Fruit fly (Drosophila melanogaster) whole organism, pupa: ENCODE results near the gene Usp30.
A peak's percentile ranks its signal among the peaks of the same experiment; 100 is the strongest.

Experiments
- CG10348 ChIP-seq: fragments of 200-800 bp; sonication (Bioruptor generic); IDR thresholded peaks from 2 replicates; pipeline ENCODE4 v1.3.6; 2022; ENCODE audit warnings: missing biosample characterization, missing genetic modification characterization
- CG12605 ChIP-seq: fragments of 200-800 bp; sonication (Bioruptor generic); IDR thresholded peaks from 2 replicates; pipeline ENCODE4 v1.3.6; 2022; ENCODE audit warnings: missing biosample characterization, missing genetic modification characterization
- CG14655 ChIP-seq: fragments of 200-800 bp; sonication (Bioruptor generic); optimal IDR thresholded peaks from 3 replicates; lab custom pipeline; 2017; ENCODE audit warnings: mild to moderate bottlenecking, missing biosample characterization, missing genetic modification reagents, missing genetic modification characterization
- CG15710 ChIP-seq: fragments of 200-800 bp; sonication (Bioruptor generic); optimal IDR thresholded peaks from 2 replicates; lab custom pipeline; 2018; ENCODE audit warnings: missing biosample characterization, mild to moderate bottlenecking, missing genetic modification characterization, moderate library complexity
- CG17806 ChIP-seq: fragments of 200-800 bp; sonication (Bioruptor generic); optimal IDR thresholded peaks from 2 replicates; lab custom pipeline; 2018; ENCODE audit warnings: missing biosample characterization, mild to moderate bottlenecking, missing genetic modification characterization, moderate library complexity
- CG32121 ChIP-seq: fragments of 200-800 bp; sonication (Bioruptor generic); IDR thresholded peaks from 2 replicates; pipeline ENCODE4 v1.3.6; 2022; ENCODE audit warnings: missing biosample characterization, missing genetic modification characterization
- CG34367 ChIP-seq: fragments of 200-800 bp; sonication (Bioruptor generic); optimal IDR thresholded peaks from 2 replicates; lab custom pipeline; 2018; ENCODE audit warnings: missing biosample characterization, mild to moderate bottlenecking, missing genetic modification characterization
- CG4496 ChIP-seq: fragments of 200-800 bp; sonication (Bioruptor generic); IDR thresholded peaks from 3 replicates; pipeline ENCODE4 v1.3.6; 2022; ENCODE audit warnings: missing biosample characterization, missing genetic modification characterization
- CG8159 ChIP-seq: fragments of 200-800 bp; sonication (Bioruptor generic); optimal IDR thresholded peaks from 3 replicates; lab custom pipeline; 2018; ENCODE audit warnings: missing biosample characterization, mild to moderate bottlenecking, missing genetic modification characterization, moderate library complexity
- CG8301 ChIP-seq: fragments of 200-800 bp; sonication (Bioruptor generic); optimal IDR thresholded peaks from 2 replicates; lab custom pipeline; 2018; ENCODE audit warnings: missing biosample characterization, mild to moderate bottlenecking, missing genetic modification characterization
- CG9948 ChIP-seq: fragments of 200-800 bp; sonication (Bioruptor generic); optimal IDR thresholded peaks from 2 replicates; lab custom pipeline; 2018; ENCODE audit warnings: missing biosample characterization, mild to moderate bottlenecking, missing genetic modification characterization, moderate library complexity
- D1 ChIP-seq: fragments of 200-800 bp; sonication (Bioruptor generic); optimal IDR thresholded peaks from 2 replicates; lab custom pipeline; 2018; ENCODE audit warnings: missing biosample characterization, mild to moderate bottlenecking, missing genetic modification characterization, moderate library complexity
- EcR ChIP-seq: fragments of 200-800 bp; sonication (Bioruptor generic); optimal IDR thresholded peaks from 3 replicates; lab custom pipeline; 2019; ENCODE audit warnings: missing biosample characterization, missing genetic modification characterization, mild to moderate bottlenecking, moderate library complexity, missing genetic modification reagents
- Ets98B ChIP-seq: fragments of 200-800 bp; sonication (Bioruptor generic); IDR thresholded peaks from 2 replicates; pipeline ENCODE4 v1.3.6; 2022; ENCODE audit warnings: missing biosample characterization, missing genetic modification characterization
- Pif1A ChIP-seq: fragments of 200-800 bp; sonication (Bioruptor generic); optimal IDR thresholded peaks from 3 replicates; lab custom pipeline; 2016; ENCODE audit warnings: missing biosample characterization, missing genetic modification characterization
- Pif1B ChIP-seq: fragments of 200-800 bp; sonication (Bioruptor generic); optimal IDR thresholded peaks from 3 replicates; lab custom pipeline; 2016; ENCODE audit warnings: missing biosample characterization, missing genetic modification characterization
- Snoo ChIP-seq: fragments of 200-800 bp; sonication (Bioruptor generic); optimal IDR thresholded peaks from 3 replicates; lab custom pipeline; 2017; ENCODE audit warnings: missing biosample characterization, mild to moderate bottlenecking, missing genetic modification characterization, inconsistent platforms
- fd96Ca ChIP-seq: fragments of 200-800 bp; sonication (Bioruptor generic); IDR thresholded peaks from 3 replicates; pipeline ENCODE4 v1.3.6; 2022; ENCODE audit warnings: missing biosample characterization, missing genetic modification characterization
- gl ChIP-seq: fragments of 200-800 bp; sonication (Bioruptor generic); optimal IDR thresholded peaks from 2 replicates; lab custom pipeline; 2018; ENCODE audit warnings: missing biosample characterization, mild to moderate bottlenecking, missing genetic modification characterization
- rn ChIP-seq: fragments of 200-800 bp; sonication (Bioruptor generic); IDR thresholded peaks from 2 replicates; pipeline ENCODE4 v1.3.6; 2022; ENCODE audit warnings: missing biosample characterization, missing genetic modification characterization

The Usp30 gene

DNA sequence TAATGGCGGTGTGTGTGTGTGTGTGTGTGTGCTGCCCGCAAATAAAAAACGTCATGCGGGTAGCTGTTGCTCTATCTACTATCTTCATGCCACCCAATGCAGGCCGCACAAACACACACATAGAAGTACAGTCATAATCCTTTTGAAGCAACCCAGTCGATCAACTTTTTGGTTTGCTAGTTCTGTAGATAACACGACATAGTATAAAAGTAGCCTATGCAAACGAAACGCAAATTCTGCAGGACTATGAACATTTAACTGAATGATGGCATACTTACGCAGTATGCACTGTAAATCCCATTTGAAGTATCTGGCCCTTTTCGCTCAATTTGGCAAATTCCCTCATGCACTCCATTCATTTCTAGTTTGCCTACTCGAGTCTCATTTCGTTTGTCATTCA, 13.5 kb downstream of the Usp30 start:
- TF ChIP-seq CG4496 (GFP tag; lab: Robert Waterston, UW) = peak; percentile 56; the same call in 1 of the 3 replicates
- no peak for TF ChIP-seq CG9948 (tag; lab: Kevin White, UChicago)
- peak; percentile 48; the same call in 1 of the 3 replicates for TF ChIP-seq fd96Ca (GFP tag; lab: Robert Waterston, UW)

DNA sequence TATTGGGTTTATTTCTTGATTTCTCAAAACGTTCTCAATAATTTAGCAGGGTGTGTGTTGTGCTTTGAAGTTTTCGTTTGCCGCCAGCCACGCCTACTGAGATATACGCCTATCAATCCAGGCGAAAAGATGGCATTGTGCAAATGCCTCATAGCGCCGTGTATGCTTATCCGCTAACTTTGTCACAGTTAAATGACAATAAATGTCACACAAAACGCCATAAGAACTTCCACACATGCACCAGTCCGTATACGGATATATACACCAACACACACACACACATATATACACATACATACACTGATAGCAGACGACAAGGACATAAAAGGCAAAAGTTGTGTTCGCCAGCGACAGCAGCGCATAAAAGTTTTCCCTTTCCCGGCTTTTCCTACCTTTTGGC, 14.5 kb downstream of the Usp30 start, which contains the start of gene CG43137:
Gene CG43137 (minus strand): TSS at position 101 of the 400 bp plus-strand sequence.
- TF ChIP-seq CG10348 = no peak
- no peak for TF ChIP-seq CG34367
- TF ChIP-seq, all 21 proteins: peak for 0

DNA sequence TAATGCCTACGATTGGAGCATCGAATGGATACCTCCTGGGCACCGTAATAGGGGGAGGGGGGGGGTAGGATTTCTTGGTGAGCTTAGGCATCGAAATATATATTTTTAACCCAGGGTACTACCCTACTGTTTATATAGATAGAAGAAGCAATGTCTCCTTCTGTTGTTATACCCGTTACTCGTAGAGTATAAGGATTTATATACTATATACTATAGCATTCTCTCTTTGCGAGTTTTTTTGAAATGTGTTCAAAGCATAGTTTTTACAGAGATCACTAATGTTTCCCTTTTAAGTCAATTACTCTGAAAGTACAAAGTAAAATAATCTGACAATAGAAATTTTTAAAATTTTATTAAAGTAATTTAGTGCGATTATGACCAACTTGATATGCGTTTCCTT, 26.1 kb downstream of the Usp30 start, which contains the start of gene CG43136:
Gene CG43136 (plus strand): TSS at position 301 of the 400 bp plus-strand sequence.
- TF ChIP-seq Pif1A (GFP tag; lab: Kevin White, UChicago) = no peak
- no peak for TF ChIP-seq Pif1B (GFP tag; lab: Kevin White, UChicago)
- TF ChIP-seq CG8159 (tag; lab: Kevin White, UChicago) = no peak
- TF ChIP-seq CG15710 (tag; lab: Kevin White, UChicago) = no peak
- TF ChIP-seq fd96Ca (GFP tag; lab: Robert Waterston, UW) = no peak
- no peak for TF ChIP-seq CG32121 (GFP tag; lab: Robert Waterston, UW)
- TF ChIP-seq rn = no peak
- TF ChIP-seq CG34367 = no peak
- no peak for TF ChIP-seq Snoo
- TF ChIP-seq EcR (GFP tag; lab: Kevin White, UChicago) = no peak
- no peak for TF ChIP-seq CG8301 (tag; lab: Kevin White, UChicago)
- no peak for TF ChIP-seq CG4496 (GFP tag; lab: Robert Waterston, UW)
- no peak for TF ChIP-seq Ets98B (GFP tag; lab: Robert Waterston, UW)
- no peak for TF ChIP-seq D1 (tag; lab: Kevin White, UChicago)
- no peak for TF ChIP-seq gl (tag; lab: Kevin White, UChicago)
- no peak for TF ChIP-seq CG14655
- TF ChIP-seq CG9948 (tag; lab: Kevin White, UChicago) = no peak
- no peak for TF ChIP-seq CG10348

DNA sequence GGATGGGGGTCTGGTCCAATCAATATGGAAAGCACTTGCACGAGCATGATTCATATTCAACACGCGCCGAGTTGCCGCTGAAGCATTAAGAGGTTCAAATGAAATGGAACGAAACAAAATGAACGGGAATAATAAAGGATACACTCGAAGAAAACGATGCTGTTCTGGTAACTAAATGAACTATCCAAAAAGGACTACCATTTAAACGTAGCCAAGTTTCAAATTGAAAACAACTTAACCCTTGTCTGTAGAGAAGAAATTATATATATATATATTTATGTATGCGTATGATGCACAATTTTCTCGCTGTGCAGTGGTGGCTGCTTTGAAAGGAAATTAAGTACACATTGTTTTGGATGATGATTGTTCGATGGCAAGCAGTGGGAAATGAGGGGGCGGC, 26.9 kb downstream of the Usp30 start:
- TF ChIP-seq CG8159 (tag; lab: Kevin White, UChicago) (peak; percentile 3), D1 (tag; lab: Kevin White, UChicago) (no peak)

DNA sequence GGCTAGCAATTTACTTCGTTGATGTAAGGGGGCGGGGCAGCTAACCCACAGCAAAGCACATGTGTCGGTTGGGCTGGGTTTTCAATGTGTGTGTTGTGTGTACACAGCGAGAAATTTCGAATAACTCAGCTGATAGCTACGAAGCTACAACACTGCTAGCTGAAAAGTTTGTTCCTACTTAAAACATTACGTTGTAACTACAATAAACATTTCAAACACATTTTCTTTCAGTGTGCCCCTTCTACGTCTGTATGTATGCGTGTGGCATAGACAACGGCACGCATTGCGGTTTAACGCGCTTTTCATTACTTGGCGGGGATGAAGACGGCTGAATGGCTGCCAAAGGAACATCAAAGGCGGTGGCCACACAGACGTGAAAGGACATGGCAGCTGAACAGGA, 32.0 kb downstream of the Usp30 start:
- TF ChIP-seq CG12605 (GFP tag; lab: Robert Waterston, UW) (no peak), fd96Ca (GFP tag; lab: Robert Waterston, UW) (no peak), D1 (tag; lab: Kevin White, UChicago) (no peak), CG32121 (GFP tag; lab: Robert Waterston, UW) (no peak), CG14655 (no peak), CG8159 (tag; lab: Kevin White, UChicago) (no peak), rn (no peak), Ets98B (GFP tag; lab: Robert Waterston, UW) (no peak)
- TF ChIP-seq, all 21 proteins: peak for 0

DNA sequence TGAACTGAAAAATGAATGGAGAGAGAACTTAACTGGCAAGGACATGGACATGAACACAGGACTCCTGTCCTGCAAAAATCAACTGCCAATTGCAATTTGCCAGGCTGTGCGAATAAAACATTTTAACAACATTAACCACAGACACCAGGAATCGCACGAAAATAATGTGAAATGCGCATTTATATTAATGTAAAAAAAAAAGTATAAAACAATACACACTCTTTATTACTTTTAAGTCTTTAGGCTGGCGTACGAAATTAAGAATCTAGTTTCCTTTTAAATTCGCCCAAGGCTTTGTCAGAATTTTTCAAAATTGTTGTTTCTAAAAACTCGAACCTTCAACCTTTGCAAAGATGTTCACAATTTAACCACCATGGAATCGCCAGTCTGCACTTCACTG, 34.6 kb downstream of the Usp30 start, which contains the start of gene CG12729:
Gene CG12729 (plus strand): TSS at position 301 of the 400 bp plus-strand sequence.
- TF ChIP-seq fd96Ca (GFP tag; lab: Robert Waterston, UW) = no peak
- TF ChIP-seq CG12605 (GFP tag; lab: Robert Waterston, UW) = no peak
- TF ChIP-seq EcR (GFP tag; lab: Kevin White, UChicago) = no peak
- TF ChIP-seq CG8159 (tag; lab: Kevin White, UChicago) = no peak
- TF ChIP-seq CG17806 (tag; lab: Kevin White, UChicago) = no peak
- no peak for TF ChIP-seq Pif1B (GFP tag; lab: Kevin White, UChicago)
- no peak for TF ChIP-seq CG8301 (tag; lab: Kevin White, UChicago)
- TF ChIP-seq CG34367 = no peak
- no peak for TF ChIP-seq CG9948 (tag; lab: Kevin White, UChicago)
- TF ChIP-seq CG15710 (tag; lab: Kevin White, UChicago) = no peak
- TF ChIP-seq Snoo = no peak
- TF ChIP-seq CG10348 = no peak
- TF ChIP-seq CG4496 (GFP tag; lab: Robert Waterston, UW) = no peak
- no peak for TF ChIP-seq D1 (tag; lab: Kevin White, UChicago)
- TF ChIP-seq gl (tag; lab: Kevin White, UChicago) = no peak
- TF ChIP-seq CG14655 = no peak
- TF ChIP-seq, all 21 proteins: peak for 0

DNA sequence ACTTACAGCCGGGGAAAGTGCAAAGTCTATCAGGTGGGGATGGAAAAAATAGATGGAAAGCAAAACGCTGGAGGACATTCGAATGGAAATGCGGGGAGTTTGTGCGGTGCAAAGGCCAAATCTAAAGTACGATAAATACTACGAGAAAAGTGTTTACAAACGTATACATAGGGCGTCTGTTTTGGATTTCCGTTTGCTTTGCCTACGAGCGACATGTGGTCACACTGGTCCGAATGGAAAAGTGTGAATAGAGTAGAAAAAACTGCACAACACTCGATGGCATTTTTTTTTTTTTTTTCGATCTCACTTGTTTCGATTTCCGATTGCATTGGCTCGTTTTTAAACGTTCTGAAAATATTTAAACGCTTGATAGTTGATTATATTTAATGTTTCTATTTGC, 39.9 kb downstream of the Usp30 start:
- TF ChIP-seq CG34367 (no peak), CG32121 (GFP tag; lab: Robert Waterston, UW) (no peak), CG17806 (tag; lab: Kevin White, UChicago) (no peak), D1 (tag; lab: Kevin White, UChicago) (no peak), Ets98B (GFP tag; lab: Robert Waterston, UW) (no peak), CG12605 (GFP tag; lab: Robert Waterston, UW) (no peak), Snoo (no peak), fd96Ca (GFP tag; lab: Robert Waterston, UW) (no peak), Pif1A (GFP tag; lab: Kevin White, UChicago) (no peak), EcR (GFP tag; lab: Kevin White, UChicago) (no peak), CG9948 (tag; lab: Kevin White, UChicago) (no peak), Pif1B (GFP tag; lab: Kevin White, UChicago) (no peak), CG14655 (no peak), CG8301 (tag; lab: Kevin White, UChicago) (no peak), CG10348 (no peak), rn (no peak)
- TF ChIP-seq, all 21 proteins: peak for 0
